Worm (Caenorhabditis elegans) whole organism, L3 larva: Measurements from ENCODE around the gene F40G12.10.

Experiments
- ama-1 ChIP-seq: fragments of 150-350 bp; optimal IDR thresholded peaks from 2 replicates; lab custom pipeline; 2018
- ceh-9 ChIP-seq: sonication (generic microtip); optimal IDR thresholded peaks from 2 replicates; lab custom pipeline; 2018; ENCODE audit warnings: missing biosample characterization, missing genetic modification characterization
- egl-27 ChIP-seq: sonication (generic microtip); optimal IDR thresholded peaks from 4 replicates; lab custom pipeline; 2017; ENCODE audit warnings: missing biosample characterization, missing genetic modification reagents, missing genetic modification characterization
- elt-2 ChIP-seq: sonication (generic microtip); optimal IDR thresholded peaks from 2 replicates; lab custom pipeline; 2016; ENCODE audit warnings: missing genetic modification reagents, mild to moderate bottlenecking, missing genetic modification characterization, missing compliant biosample characterization
- nhr-237 ChIP-seq: fragments of 150-350 bp; optimal IDR thresholded peaks from 2 replicates; lab custom pipeline; 2014; ENCODE audit warnings: missing biosample characterization, missing genetic modification characterization
- nhr-67 ChIP-seq: fragments of 150-350 bp; optimal IDR thresholded peaks from 2 replicates; lab custom pipeline; 2014; ENCODE audit warnings: missing biosample characterization, missing genetic modification characterization
- nhr-76 ChIP-seq: fragments of 150-350 bp; sonication (generic microtip); optimal IDR thresholded peaks from 5 replicates; lab custom pipeline; 2014; ENCODE audit warnings: missing biosample characterization, missing genetic modification characterization
- pha-4 ChIP-seq: fragments of 150-350 bp; optimal IDR thresholded peaks from 2 replicates; lab custom pipeline; 2014; ENCODE audit warnings: missing biosample characterization, missing genetic modification reagents, missing genetic modification characterization
- snpc-4 ChIP-seq: fragments of 150-350 bp; optimal IDR thresholded peaks from 2 replicates; lab custom pipeline; 2014; ENCODE audit warnings: missing biosample characterization, missing genetic modification characterization
- zag-1 ChIP-seq: fragments of 150-350 bp; optimal IDR thresholded peaks from 2 replicates; lab custom pipeline; 2014; ENCODE audit warnings: missing biosample characterization, missing genetic modification characterization

ce11 chrV:14299569-14300064, 16.3 kb downstream of the F40G12.10 start, which contains the start of the genes spig-3 and F14D7.12:
- TF ChIP-seq nhr-67 (tag; lab: Kevin White, UChicago) (no peak), nhr-76 (tag; lab: Kevin White, UChicago) (no peak), nhr-237 (tag; lab: Kevin White, UChicago) (no peak), zag-1 (tag; lab: Kevin White, UChicago) (no peak), egl-27 (no peak), ama-1 (lab: Kevin White, UChicago) (no peak), snpc-4 (no peak), pha-4 (tag; lab: Kevin White, UChicago) (no peak), ceh-9 (tag; lab: Kevin White, UChicago) (no peak), elt-2 (tag; lab: Kevin White, UChicago) (no peak)
